Worm (Caenorhabditis elegans) whole organism, L4/young adult: Measurements from ENCODE around the gene srx-68.

ENCODE experiments used
- W03F9.2 ChIP-seq: fragments of 150-350 bp; optimal IDR thresholded peaks from 2 replicates; lab custom pipeline; 2014; ENCODE audit warnings: missing biosample characterization, missing genetic modification characterization
- dao-5 ChIP-seq: sonication (generic microtip); optimal IDR thresholded peaks from 2 replicates; lab custom pipeline; 2016; ENCODE audit warnings: missing genotype, missing genetic modification characterization, moderate library complexity, missing compliant biosample characterization
- him-1 ChIP-seq: sonication (generic microtip); optimal IDR thresholded peaks from 2 replicates; lab custom pipeline; 2016; ENCODE audit warnings: missing genotype, missing genetic modification reagents, missing genetic modification characterization, missing compliant biosample characterization

ce11 chrV:3868905-3869304 lies 43.7 kb upstream of the srx-68 start, which contains the start of gene nhr-157:
- no peak for TF ChIP-seq him-1
- no peak for TF ChIP-seq dao-5 (tag; lab: Kevin White, UChicago)
- no peak for TF ChIP-seq W03F9.2 (tag; lab: Kevin White, UChicago)
